Worm (Caenorhabditis elegans) whole organism, L1 larva: ENCODE results near the gene fipr-4.

Experiments
- C04F5.9 ChIP-seq: sonication (generic microtip); optimal IDR thresholded peaks from 2 replicates; lab custom pipeline; 2016; ENCODE audit warnings: missing genetic modification characterization, missing compliant biosample characterization
- lin-39 ChIP-seq: fragments of 150-350 bp; optimal IDR thresholded peaks from 2 replicates; lab custom pipeline; 2014; ENCODE audit warnings: missing biosample characterization, missing genetic modification reagents, missing genetic modification characterization
- mep-1 ChIP-seq: fragments of 150-350 bp; optimal IDR thresholded peaks from 2 replicates; lab custom pipeline; 2014; ENCODE audit warnings: missing biosample characterization, missing genetic modification characterization
- nhr-28 ChIP-seq: fragments of 150-350 bp; optimal IDR thresholded peaks from 2 replicates; lab custom pipeline; 2014; ENCODE audit warnings: missing biosample characterization, missing genetic modification characterization
- nhr-90 ChIP-seq: sonication (generic microtip); optimal IDR thresholded peaks from 2 replicates; lab custom pipeline; 2016; ENCODE audit warnings: mild to moderate bottlenecking, missing genetic modification characterization, missing compliant biosample characterization; ENCODE audit not compliant: poor library complexity
- pqm-1 ChIP-seq: sonication (generic microtip); optimal IDR thresholded peaks from 3 replicates; lab custom pipeline; 2017; ENCODE audit warnings: missing biosample characterization, missing genetic modification characterization

DNA sequence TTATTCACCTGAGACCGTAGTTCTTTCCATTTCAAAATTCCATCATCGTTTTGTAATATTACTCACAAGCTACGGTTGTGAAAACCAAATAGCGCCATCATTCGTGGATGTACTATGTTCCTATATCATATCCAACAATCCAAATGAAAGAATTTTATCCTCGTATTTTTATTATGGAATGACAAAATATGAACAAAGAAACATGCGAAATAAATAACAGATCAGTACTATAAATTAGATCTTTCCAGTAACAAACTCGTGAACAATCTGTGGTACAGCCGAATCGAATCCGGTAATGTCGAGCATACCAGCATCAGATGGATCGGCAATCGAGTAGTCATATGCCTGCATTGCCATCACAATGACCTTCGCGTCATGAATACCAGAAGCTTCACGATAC is 24.4 kb upstream of the fipr-4 start:
- TF ChIP-seq pqm-1 (no peak), nhr-90 (tag; lab: Kevin White, UChicago) (no peak), mep-1 (no peak), lin-39 (tag; lab: Kevin White, UChicago) (no peak), C04F5.9 (no peak), nhr-28 (no peak)
